Worm (Caenorhabditis elegans) whole organism, late embryonic: ENCODE data around the gene F11E6.11.

Experiments
- ama-1 ChIP-seq: fragments of 150-350 bp; optimal IDR thresholded peaks from 2 replicates; lab custom pipeline; 2014
- ceh-18 ChIP-seq: sonication (generic microtip); optimal IDR thresholded peaks from 2 replicates; lab custom pipeline; 2016; ENCODE audit warnings: missing genetic modification characterization, missing compliant biosample characterization
- ceh-45 ChIP-seq: fragments of 200-800 bp; sonication (Bioruptor generic); IDR thresholded peaks from 2 replicates; pipeline ENCODE4 v1.3.6; 2022; ENCODE audit warnings: missing genetic modification reagents, missing genetic modification characterization, missing compliant biosample characterization
- elt-2 ChIP-seq: sonication (generic microtip); optimal IDR thresholded peaks from 2 replicates; lab custom pipeline; 2016; ENCODE audit warnings: missing genetic modification reagents, missing genetic modification characterization, missing compliant biosample characterization
- lim-6 ChIP-seq: sonication (generic microtip); optimal IDR thresholded peaks from 2 replicates; lab custom pipeline; 2016; ENCODE audit warnings: missing genetic modification characterization, missing compliant biosample characterization
- nhr-11 ChIP-seq: fragments of 150-350 bp; optimal IDR thresholded peaks from 2 replicates; lab custom pipeline; 2014; ENCODE audit warnings: missing biosample characterization, missing genetic modification characterization
- odd-2 ChIP-seq: sonication (generic microtip); optimal IDR thresholded peaks from 2 replicates; lab custom pipeline; 2017; ENCODE audit warnings: antibody characterized with exemption, mild to moderate bottlenecking, missing genetic modification characterization, missing compliant biosample characterization
- pha-4 ChIP-seq: fragments of 150-350 bp; optimal IDR thresholded peaks from 2 replicates; lab custom pipeline; 2018; ENCODE audit warnings: missing biosample characterization, missing genetic modification reagents, missing genetic modification characterization
- sox-4 ChIP-seq: sonication (generic microtip); optimal IDR thresholded peaks from 2 replicates; lab custom pipeline; 2017; ENCODE audit warnings: mild to moderate bottlenecking, missing genetic modification characterization, inconsistent platforms, missing compliant biosample characterization

ce11 chrIV:17475743-17476142 lies 33.1 kb downstream of the F11E6.11 start, which contains the start of gene grl-24:
- TF ChIP-seq odd-2 (no peak), nhr-11 (tag; lab: Kevin White, UChicago) (no peak), lim-6 (tag; lab: Kevin White, UChicago) (no peak), sox-4 (no peak), ama-1 (lab: Kevin White, UChicago) (no peak), elt-2 (tag; lab: Kevin White, UChicago) (no peak), pha-4 (tag; lab: Kevin White, UChicago) (no peak), ceh-18 (tag; lab: Kevin White, UChicago) (no peak), ceh-45 (GFP tag; lab: Robert Waterston, UW) (no peak)
